Worm (Caenorhabditis elegans): Measurements from ENCODE around the gene Y49F6C.7.

Gene Y49F6C.7

DNA sequence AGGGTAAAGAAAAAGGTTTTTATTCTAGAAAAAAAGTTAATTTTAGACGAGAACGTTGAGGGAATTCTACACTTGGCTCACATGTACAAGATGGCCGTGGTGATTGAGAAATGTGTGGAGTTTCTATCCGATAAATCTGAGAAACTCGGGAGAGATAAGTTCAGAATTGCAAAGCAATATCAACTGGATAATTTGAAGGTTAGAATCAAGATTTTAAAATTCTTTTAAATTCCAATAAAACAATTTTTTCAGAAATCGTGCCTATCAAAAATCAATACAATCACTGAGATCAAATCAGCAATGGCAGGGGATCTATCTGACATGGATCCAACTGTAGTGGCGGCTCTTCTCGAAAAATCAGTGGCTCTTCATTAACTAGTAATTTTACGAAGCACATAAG, 10.3 kb upstream of the Y49F6C.7 start, which contains the start of gene Y49F6C.2:
Gene Y49F6C.2 (plus strand): TSS at position 301 of the 400 bp plus-strand sequence.
- TF ChIP-seq nhr-12 (tag; optimal IDR thresholded peaks at IDR 0.05) (no peak), Y116A8C.19 (tag; optimal IDR thresholded peaks at IDR 0.05; ENCODE audit: borderline replicate concordance) (no peak)

DNA sequence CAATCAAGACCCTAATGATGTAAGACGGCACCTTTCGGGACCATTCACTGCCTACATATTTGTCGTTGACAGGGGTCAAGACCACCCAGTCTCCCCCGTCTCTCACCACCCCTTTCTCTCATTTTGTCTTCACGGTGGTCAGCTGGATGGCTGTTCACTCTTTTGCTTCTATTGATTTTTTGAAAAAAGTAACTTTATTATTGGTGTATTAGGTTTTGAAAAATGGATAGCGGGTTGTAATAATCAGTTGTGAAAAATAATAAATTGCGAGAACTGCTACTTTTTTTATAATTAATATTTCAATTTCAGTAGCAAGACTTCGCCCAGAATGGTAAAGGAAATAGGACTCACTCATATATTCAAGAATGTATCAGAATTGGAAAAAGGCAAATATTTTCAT, 8.8 kb upstream of the Y49F6C.7 start, which contains the start of gene bath-9:
Gene bath-9 (plus strand): TSS at position 301 of the 400 bp plus-strand sequence.
- TF ChIP-seq tbx-2 (tag; optimal IDR thresholded peaks at IDR 0.05): no peak
- TF ChIP-seq nhr-77 (tag; optimal IDR thresholded peaks at IDR 0.05): no peak
- TF ChIP-seq nhr-20 (tag; optimal IDR thresholded peaks at IDR 0.05): no peak
- TF ChIP-seq nhr-76 (tag; optimal IDR thresholded peaks at IDR 0.05): no peak
- TF ChIP-seq unc-62 (GFP tag; optimal IDR thresholded peaks at IDR 0.05): no peak
- no peak for TF ChIP-seq hlh-17 (GFP tag; optimal IDR thresholded peaks at IDR 0.05; ENCODE audit: borderline replicate concordance)
- no peak for TF ChIP-seq ets-5 (GFP tag; IDR thresholded peaks at IDR 0.05)

DNA sequence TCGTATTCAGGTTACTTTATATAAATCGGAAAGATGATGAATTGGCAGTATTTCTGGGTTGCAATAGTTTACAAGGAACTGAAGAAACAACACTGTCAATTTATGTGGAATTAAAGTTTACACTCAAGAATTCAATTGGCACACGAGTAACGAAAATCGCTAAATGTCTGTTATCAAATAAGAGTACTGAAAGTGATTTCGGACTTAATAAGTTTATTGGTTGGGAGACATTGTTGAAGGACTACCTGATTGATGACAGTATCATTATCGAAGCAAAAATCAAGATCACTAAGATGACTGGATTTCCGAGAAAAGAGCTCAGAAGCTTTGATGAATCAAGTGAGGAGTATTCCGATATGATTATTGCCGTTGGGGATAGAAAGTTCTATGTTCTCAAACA, 7.3 kb upstream of the Y49F6C.7 start:
- TF ChIP-seq skn-1 (tag; optimal IDR thresholded peaks at IDR 0.05) (no peak), ets-5 (GFP tag; IDR thresholded peaks at IDR 0.05) (no peak), elt-3 (tag; optimal IDR thresholded peaks at IDR 0.05) (no peak), nhr-237 (tag; optimal IDR thresholded peaks at IDR 0.05) (no peak), lin-39 (tag; optimal IDR thresholded peaks at IDR 0.05) (no peak), egl-13 (tag; optimal IDR thresholded peaks at IDR 0.05) (no peak), C34B4.2 (tag; optimal IDR thresholded peaks at IDR 0.05) (no peak), grh-1 (GFP tag; IDR thresholded peaks at IDR 0.05) (no peak), F16B12.6 (tag; optimal IDR thresholded peaks at IDR 0.05) (no peak), efl-3 (GFP tag; optimal IDR thresholded peaks at IDR 0.05) (no peak)

DNA sequence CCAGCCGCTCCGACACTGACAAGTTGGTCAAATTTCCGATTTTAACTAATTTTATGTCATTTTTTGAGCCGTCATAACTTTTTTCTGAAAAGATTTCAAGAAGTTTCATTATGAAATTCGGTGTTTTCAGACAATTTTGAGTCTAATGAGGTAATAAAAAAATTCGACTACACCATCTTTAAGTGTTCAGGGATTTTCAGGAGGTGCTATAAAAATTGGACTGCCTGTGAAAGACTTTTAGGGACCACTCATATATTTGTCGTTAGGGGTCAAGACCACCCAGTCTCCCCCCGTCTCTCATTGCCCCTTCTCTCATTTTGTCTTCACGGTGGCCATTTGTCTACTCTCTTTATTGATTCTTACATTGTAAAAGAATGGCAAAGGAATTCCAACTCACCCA, 6.8 kb upstream of the Y49F6C.7 start, which contains the start of gene bath-10:
Gene bath-10 (plus strand): TSS at position 301 of the 400 bp plus-strand sequence.
- TF ChIP-seq vab-15 (tag; optimal IDR thresholded peaks at IDR 0.05): no peak
- no peak for TF ChIP-seq sptf-1 (tag; optimal IDR thresholded peaks at IDR 0.05)
- no peak for TF ChIP-seq nhr-20 (tag; optimal IDR thresholded peaks at IDR 0.05)
- no peak for TF ChIP-seq lin-15B (tag; optimal IDR thresholded peaks at IDR 0.05)
- no peak for TF ChIP-seq nhr-90 (tag; optimal IDR thresholded peaks at IDR 0.05; ENCODE audit: poor library complexity)
- TF ChIP-seq fkh-4 (tag; optimal IDR thresholded peaks at IDR 0.05; ENCODE audit: borderline replicate concordance): no peak
- no peak for TF ChIP-seq xbp-1 (tag; optimal IDR thresholded peaks at IDR 0.05)
- TF ChIP-seq jun-1 (tag; optimal IDR thresholded peaks at IDR 0.05): no peak
- TF ChIP-seq fkh-8 (tag; optimal IDR thresholded peaks at IDR 0.05): no peak
- no peak for TF ChIP-seq C34B4.2 (tag; optimal IDR thresholded peaks at IDR 0.05)
- no peak for TF ChIP-seq pag-3 (tag; optimal IDR thresholded peaks at IDR 0.05; ENCODE audit: borderline replicate concordance, insufficient read depth)
- TF ChIP-seq snu-23 (GFP tag; optimal IDR thresholded peaks at IDR 0.05): no peak
- TF ChIP-seq elt-2 (tag; optimal IDR thresholded peaks at IDR 0.05): no peak

DNA sequence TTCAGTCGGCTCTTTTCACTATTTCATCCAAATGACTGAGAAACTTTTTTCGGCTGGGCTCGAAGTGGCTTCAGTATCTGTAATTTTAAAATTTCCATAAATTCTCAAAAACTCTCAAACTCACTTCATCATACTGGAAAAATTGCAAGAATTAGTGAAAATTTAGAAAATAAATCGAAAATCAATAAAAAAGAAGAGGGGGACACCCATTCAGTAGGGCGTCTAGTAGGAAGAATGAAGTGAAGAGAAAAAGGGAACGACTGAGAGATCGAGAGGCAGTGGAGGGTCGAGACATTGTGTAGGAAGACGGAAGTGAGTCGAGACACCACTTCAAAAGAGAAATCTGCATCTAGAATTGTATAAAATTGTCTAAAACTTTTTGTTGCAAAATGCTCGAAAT, 5.9 kb upstream of the Y49F6C.7 start:
- TF ChIP-seq nhr-90 (tag; optimal IDR thresholded peaks at IDR 0.05; ENCODE audit: poor library complexity) (no peak), efl-1 (optimal IDR thresholded peaks at IDR 0.05) (peak in 1 of 2 experiments; percentile 4), efl-1 (GFP tag; optimal IDR thresholded peaks at IDR 0.05 in 1 of 2) (no peak), C04F5.9 (tag; optimal IDR thresholded peaks at IDR 0.05) (no peak), sup-37 (GFP tag; optimal IDR thresholded peaks at IDR 0.05) (no peak), blmp-1 (tag; optimal IDR thresholded peaks at IDR 0.05) (peak; percentile 8)

DNA sequence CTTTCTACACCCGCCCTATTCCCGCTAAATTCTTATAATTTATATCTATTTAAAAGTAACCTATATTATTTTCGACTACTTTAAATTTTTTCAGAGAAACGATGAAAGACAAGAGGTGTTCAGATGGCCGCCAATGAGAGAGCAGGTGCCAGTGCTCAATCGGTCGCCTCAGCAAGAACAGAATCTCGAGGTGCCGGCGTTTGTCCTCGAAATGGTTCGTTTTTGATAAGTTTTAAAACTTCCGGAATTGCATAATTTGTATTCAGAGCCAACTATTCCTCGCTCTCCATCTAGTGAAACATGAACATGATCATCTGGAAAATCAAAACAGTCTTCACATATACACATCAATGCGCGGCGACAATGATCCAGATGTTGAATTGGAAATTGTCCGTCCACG, 3.0 kb upstream of the Y49F6C.7 start, which contains the start of gene bath-23:
Gene bath-23 (plus strand): TSS at position 301 of the 400 bp plus-strand sequence.
- TF ChIP-seq nhr-76 (tag; optimal IDR thresholded peaks at IDR 0.05) (no peak), blmp-1 (tag; optimal IDR thresholded peaks at IDR 0.05) (no peak), unc-30 (tag; optimal IDR thresholded peaks at IDR 0.05) (no peak), sox-4 (tag; optimal IDR thresholded peaks at IDR 0.05) (no peak), ceh-8 (GFP tag; optimal IDR thresholded peaks at IDR 0.05) (no peak), nhr-90 (tag; optimal IDR thresholded peaks at IDR 0.05; ENCODE audit: poor library complexity) (no peak), lin-13 (GFP tag; optimal IDR thresholded peaks at IDR 0.05) (no peak), ztf-11 (tag; optimal IDR thresholded peaks at IDR 0.05) (no peak), lin-35 (GFP tag; optimal IDR thresholded peaks at IDR 0.05) (no peak), nhr-85 (tag) (no peak), mab-9 (GFP tag; IDR thresholded peaks at IDR 0.05) (no peak), C04F5.9 (tag; optimal IDR thresholded peaks at IDR 0.05) (no peak), snpc-4 (tag; optimal IDR thresholded peaks at IDR 0.05) (no peak), nhr-77 (tag; optimal IDR thresholded peaks at IDR 0.05) (no peak), C16A3.4 (tag; optimal IDR thresholded peaks at IDR 0.05) (no peak), nhr-84 (tag; optimal IDR thresholded peaks at IDR 0.05) (no peak)
